ENCODE assay signal across 1 fruit fly cellular context in genomic region chrX:11528026-11528702, dm6.
TF ChIP-seq lines count a peak whose summit lies in the region.

No protein-coding gene starts in this region.

TF ChIP-seq in whole organism, embryonic, 481 proteins besides CTCF, POLR2A, EP300 and RAD21 (continued from another document and continues in another):
- TF ChIP-seq CG5245 (GFP tag; optimal IDR thresholded peaks at IDR 0.05; lab: Kevin White, UChicago) (peak; percentile 59), CG4282 (GFP tag; optimal IDR thresholded peaks at IDR 0.05; lab: Kevin White, UChicago) (no peak), CG9215 (GFP tag; IDR thresholded peaks at IDR 0.05; lab: Robert Waterston, UW) (peak; percentile 43; the same call in 1 of the 2 replicates), CG18764 (GFP tag; optimal IDR thresholded peaks at IDR 0.05; lab: Kevin White, UChicago) (peak; percentile 64), lbe (GFP tag; optimal IDR thresholded peaks at IDR 0.05; lab: Kevin White, UChicago) (no peak), Dip3 (GFP tag; optimal IDR thresholded peaks at IDR 0.05; lab: Kevin White, UChicago) (no peak), lilli (GFP tag; optimal IDR thresholded peaks at IDR 0.05; lab: Kevin White, UChicago) (peak; percentile 64), CG8944 (GFP tag; optimal IDR thresholded peaks at IDR 0.05; lab: Kevin White, UChicago) (peak; percentile 25), CG8924 (tag; optimal IDR thresholded peaks at IDR 0.05; lab: Kevin White, UChicago) (peak; percentile 87), MTF-1 (GFP tag; optimal IDR thresholded peaks at IDR 0.05; lab: Kevin White, UChicago; ENCODE audit: borderline replicate concordance) (peak; percentile 47), ems (GFP tag; optimal IDR thresholded peaks at IDR 0.05; lab: Kevin White, UChicago) (peak; percentile 37), run (tag; optimal IDR thresholded peaks at IDR 0.05; lab: Kevin White, UChicago) (peak; percentile 63), CG9727 (GFP tag; optimal IDR thresholded peaks at IDR 0.05; lab: Kevin White, UChicago) (peak; percentile 81), Med (GFP tag; lab: Kevin White, UChicago) (peak; percentile 88), Six4 (GFP tag; optimal IDR thresholded peaks at IDR 0.05; lab: Kevin White, UChicago) (peak; percentile 78), E2f2 (GFP tag; IDR thresholded peaks at IDR 0.05; lab: Robert Waterston, UW) (peak; percentile 49; the same call in 1 of the 2 replicates), CG11247 (GFP tag; IDR thresholded peaks at IDR 0.05; lab: Robert Waterston, UW) (peak; percentile 59; the same call in 1 of the 2 replicates), unpg (GFP tag; optimal IDR thresholded peaks at IDR 0.05; lab: Kevin White, UChicago) (peak; percentile 88), repo (GFP tag; optimal IDR thresholded peaks at IDR 0.05; lab: Kevin White, UChicago) (no peak), CG17912 (GFP tag; optimal IDR thresholded peaks at IDR 0.05; lab: Kevin White, UChicago) (no peak), prd (optimal IDR thresholded peaks at IDR 0.05; lab: Kevin White, UChicago) (no peak), prd (GFP tag; IDR thresholded peaks at IDR 0.05; lab: Robert Waterston, UW) (peak; percentile 86), CG9817 (tag; optimal IDR thresholded peaks at IDR 0.05; lab: Kevin White, UChicago) (peak; percentile 52), Hmx (GFP tag; optimal IDR thresholded peaks at IDR 0.05; lab: Kevin White, UChicago) (no peak), chn (GFP tag; optimal IDR thresholded peaks at IDR 0.05; lab: Kevin White, UChicago) (peak; percentile 74), trh (GFP tag; optimal IDR thresholded peaks at IDR 0.05; lab: Kevin White, UChicago) (peak; percentile 39), CG4854 (GFP tag; optimal IDR thresholded peaks at IDR 0.05; lab: Kevin White, UChicago) (peak; percentile 35), CG2199 (GFP tag; IDR thresholded peaks at IDR 0.05; lab: Robert Waterston, UW) (peak; percentile 87), Bgb (GFP tag; IDR thresholded peaks at IDR 0.05; lab: Robert Waterston, UW; ENCODE audit: partially characterized antibody) (no peak), CG6654 (GFP tag; optimal IDR thresholded peaks at IDR 0.05; lab: Kevin White, UChicago) (peak; percentile 64), cwo (GFP tag; optimal IDR thresholded peaks at IDR 0.05; lab: Kevin White, UChicago) (peak; percentile 15), tap (tag; optimal IDR thresholded peaks at IDR 0.05; lab: Kevin White, UChicago) (peak; percentile 78), CG1024 (GFP tag; IDR thresholded peaks at IDR 0.05; lab: Robert Waterston, UW) (peak; percentile 75), CG9609 (GFP tag; optimal IDR thresholded peaks at IDR 0.05; lab: Kevin White, UChicago) (no peak), BEAF-32 (GFP tag; optimal IDR thresholded peaks at IDR 0.05; lab: Kevin White, UChicago) (no peak), Sox102F (GFP tag; optimal IDR thresholded peaks at IDR 0.05; lab: Kevin White, UChicago) (peak; percentile 83), CG2678 (tag; optimal IDR thresholded peaks at IDR 0.05; lab: Kevin White, UChicago) (peak; percentile 85), CG18599 (GFP tag; optimal IDR thresholded peaks at IDR 0.05; lab: Kevin White, UChicago) (peak; percentile 53), Hmr (GFP tag; optimal IDR thresholded peaks at IDR 0.05; lab: Kevin White, UChicago) (peak; percentile 28), CG31224 (GFP tag; IDR thresholded peaks at IDR 0.05; lab: Robert Waterston, UW) (0 out of 2 replicates have a peak, but pooled peaks have one; percentile 25), CG15601 (tag; optimal IDR thresholded peaks at IDR 0.05; lab: Kevin White, UChicago) (peak; percentile 91), CG8281 (tag; optimal IDR thresholded peaks at IDR 0.05; lab: Kevin White, UChicago) (peak; percentile 57), CG7786 (GFP tag; optimal IDR thresholded peaks at IDR 0.05; lab: Kevin White, UChicago) (no peak), CG6175 (GFP tag; IDR thresholded peaks at IDR 0.05; lab: Robert Waterston, UW) (no peak), CoRest (tag; optimal IDR thresholded peaks at IDR 0.05; lab: Kevin White, UChicago) (peak; percentile 86), CG4424 (GFP tag; optimal IDR thresholded peaks at IDR 0.05; lab: Kevin White, UChicago) (peak; percentile 80), corto (GFP tag; optimal IDR thresholded peaks at IDR 0.05; lab: Kevin White, UChicago) (no peak), HLH54F (GFP tag; optimal IDR thresholded peaks at IDR 0.05; lab: Kevin White, UChicago) (no peak), CG31441 (GFP tag; IDR thresholded peaks at IDR 0.05; lab: Robert Waterston, UW) (peak; percentile 95), usp (GFP tag; optimal IDR thresholded peaks at IDR 0.05; lab: Kevin White, UChicago) (no peak), HmgD (GFP tag; optimal IDR thresholded peaks at IDR 0.05; lab: Kevin White, UChicago) (no peak), odd (GFP tag; optimal IDR thresholded peaks at IDR 0.05; lab: Kevin White, UChicago) (peak; percentile 54), Ptx1 (GFP tag; IDR thresholded peaks at IDR 0.05; lab: Robert Waterston, UW) (peak; percentile 66), CG12744 (GFP tag; optimal IDR thresholded peaks at IDR 0.05; lab: Kevin White, UChicago) (no peak), H15 (GFP tag; IDR thresholded peaks at IDR 0.05; lab: Robert Waterston, UW) (peak; percentile 71; the same call in 2 of the 3 replicates), ato (GFP tag; IDR thresholded peaks at IDR 0.05; lab: Robert Waterston, UW; ENCODE audit: partially characterized antibody) (no peak), scrt (GFP tag; optimal IDR thresholded peaks at IDR 0.05; lab: Kevin White, UChicago) (peak; percentile 16), Fer1 (GFP tag; optimal IDR thresholded peaks at IDR 0.05; lab: Kevin White, UChicago) (peak; percentile 32), Spps (tag; optimal IDR thresholded peaks at IDR 0.05; lab: Kevin White, UChicago) (peak; percentile 76), Abd-B (GFP tag; optimal IDR thresholded peaks at IDR 0.05; lab: Kevin White, UChicago) (peak; percentile 82), Fer3 (tag; optimal IDR thresholded peaks at IDR 0.05; lab: Kevin White, UChicago) (peak; percentile 54), CG3407 (GFP tag; optimal IDR thresholded peaks at IDR 0.05; lab: Kevin White, UChicago) (peak; percentile 62), CG16815 (GFP tag; optimal IDR thresholded peaks at IDR 0.05; lab: Kevin White, UChicago) (peak; percentile 76), CG3163 (GFP tag; optimal IDR thresholded peaks at IDR 0.05; lab: Kevin White, UChicago) (no peak), sr (GFP tag; IDR thresholded peaks at IDR 0.05; lab: Robert Waterston, UW) (no peak), Aef1 (GFP tag; IDR thresholded peaks at IDR 0.05; lab: Robert Waterston, UW) (peak; percentile 26; the same call in 1 of the 3 replicates), CkIIα-i1 (GFP tag; IDR thresholded peaks at IDR 0.05; lab: Robert Waterston, UW) (no peak), CG4328 (GFP tag; optimal IDR thresholded peaks at IDR 0.05; lab: Kevin White, UChicago) (peak; percentile 61), CG31365 (tag; optimal IDR thresholded peaks at IDR 0.05; lab: Kevin White, UChicago) (no peak), ewg (GFP tag; optimal IDR thresholded peaks at IDR 0.05; lab: Kevin White, UChicago) (peak; percentile 65), CG17359 (tag; optimal IDR thresholded peaks at IDR 0.05; lab: Kevin White, UChicago) (peak; percentile 79), CG4707 (GFP tag; optimal IDR thresholded peaks at IDR 0.05; lab: Kevin White, UChicago) (peak; percentile 78), mirr (GFP tag; optimal IDR thresholded peaks at IDR 0.05; lab: Kevin White, UChicago) (no peak), ssp (GFP tag; IDR thresholded peaks at IDR 0.05; lab: Robert Waterston, UW) (peak; percentile 38; the same call in 1 of the 2 replicates), trem (tag; optimal IDR thresholded peaks at IDR 0.05; lab: Kevin White, UChicago) (peak; percentile 87), hb (GFP tag; IDR thresholded peaks at IDR 0.05; lab: Robert Waterston, UW; ENCODE audit: partially characterized antibody) (no peak), CG11093 (GFP tag; IDR thresholded peaks at IDR 0.05; lab: Robert Waterston, UW) (0 out of 3 replicates have a peak, but pooled peaks have one; percentile 46), Max (GFP tag; optimal IDR thresholded peaks at IDR 0.05; lab: Kevin White, UChicago) (peak; percentile 65), CG30403 (GFP tag; optimal IDR thresholded peaks at IDR 0.05; lab: Kevin White, UChicago) (peak; percentile 73), aop (GFP tag; IDR thresholded peaks at IDR 0.05; lab: Robert Waterston, UW) (no peak), NfI (GFP tag; optimal IDR thresholded peaks at IDR 0.05; lab: Kevin White, UChicago) (peak; percentile 47), Neu2 (GFP tag; optimal IDR thresholded peaks at IDR 0.05; lab: Kevin White, UChicago; ENCODE audit: borderline replicate concordance) (no peak), CG8765 (GFP tag; IDR thresholded peaks at IDR 0.05; lab: Robert Waterston, UW) (no peak; the same call in 1 of the 2 replicates), CG2889 (GFP tag; IDR thresholded peaks at IDR 0.05; lab: Robert Waterston, UW) (no peak), CG34224 (GFP tag; IDR thresholded peaks at IDR 0.05; lab: Robert Waterston, UW; ENCODE audit: partially characterized antibody) (no peak), CG16779 (GFP tag; IDR thresholded peaks at IDR 0.05; lab: Robert Waterston, UW) (no peak), wor (GFP tag; IDR thresholded peaks at IDR 0.05; lab: Robert Waterston, UW) (peak; percentile 59), sens-2 (GFP tag; IDR thresholded peaks at IDR 0.05; lab: Robert Waterston, UW) (peak; percentile 73), Gug (GFP tag; IDR thresholded peaks at IDR 0.05; lab: Robert Waterston, UW) (peak; percentile 50; the same call in 2 of the 4 replicates), Oaz (GFP tag; IDR thresholded peaks at IDR 0.05; lab: Robert Waterston, UW) (no peak), abd-A (tag; optimal IDR thresholded peaks at IDR 0.05; lab: Kevin White, UChicago) (no peak), MBD-R2 (GFP tag; IDR thresholded peaks at IDR 0.05; lab: Robert Waterston, UW) (no peak), CG7928 (GFP tag; optimal IDR thresholded peaks at IDR 0.05; lab: Kevin White, UChicago) (no peak), bcd (GFP tag; optimal IDR thresholded peaks at IDR 0.05; lab: Kevin White, UChicago) (peak; percentile 69), peb (GFP tag; IDR thresholded peaks at IDR 0.05; lab: Robert Waterston, UW) (peak; percentile 67), Mrtf (GFP tag; IDR thresholded peaks at IDR 0.05; lab: Robert Waterston, UW) (peak; percentile 71), CG15514 (GFP tag; optimal IDR thresholded peaks at IDR 0.05; lab: Kevin White, UChicago) (no peak), en (GFP tag; optimal IDR thresholded peaks at IDR 0.05; lab: Kevin White, UChicago) (no peak), Bdp1 (GFP tag; optimal IDR thresholded peaks at IDR 0.05; lab: Kevin White, UChicago) (peak; percentile 29), CG13775 (GFP tag; optimal IDR thresholded peaks at IDR 0.05; lab: Kevin White, UChicago) (peak; percentile 53), ci (GFP tag; IDR thresholded peaks at IDR 0.05; lab: Robert Waterston, UW) (peak; percentile 94), CG13123 (GFP tag; optimal IDR thresholded peaks at IDR 0.05; lab: Kevin White, UChicago) (peak; percentile 59), pita (GFP tag; optimal IDR thresholded peaks at IDR 0.05; lab: Kevin White, UChicago) (no peak), Lpt (GFP tag; optimal IDR thresholded peaks at IDR 0.05; lab: Kevin White, UChicago) (no peak), tin (GFP tag; optimal IDR thresholded peaks at IDR 0.05; lab: Kevin White, UChicago) (peak; percentile 78), CG6813 (GFP tag; optimal IDR thresholded peaks at IDR 0.05; lab: Kevin White, UChicago) (peak; percentile 73), jing (GFP tag; optimal IDR thresholded peaks at IDR 0.05; lab: Kevin White, UChicago) (peak; percentile 64), CG7839 (tag; optimal IDR thresholded peaks at IDR 0.05; lab: Kevin White, UChicago) (peak; percentile 87), CG15479 (GFP tag; optimal IDR thresholded peaks at IDR 0.05; lab: Kevin White, UChicago) (no peak), GATAe (GFP tag; conservative IDR thresholded peaks at IDR 0.05; lab: Robert Waterston, UW) (no peak), crp (GFP tag; optimal IDR thresholded peaks at IDR 0.05; lab: Kevin White, UChicago) (no peak), MESR4 (GFP tag; optimal IDR thresholded peaks at IDR 0.05; lab: Kevin White, UChicago) (no peak), gt (GFP tag; IDR thresholded peaks at IDR 0.05; lab: Robert Waterston, UW) (peak; percentile 48; the same call in 1 of the 2 replicates), CG11696 (GFP tag; IDR thresholded peaks at IDR 0.05; lab: Robert Waterston, UW) (peak; percentile 87), Dek (tag; optimal IDR thresholded peaks at IDR 0.05; lab: Kevin White, UChicago) (peak; percentile 24), ham (GFP tag; IDR thresholded peaks at IDR 0.05; lab: Robert Waterston, UW) (no peak), CG7556 (GFP tag; optimal IDR thresholded peaks at IDR 0.05; lab: Kevin White, UChicago) (peak; percentile 70), CG14441 (GFP tag; IDR thresholded peaks at IDR 0.05; lab: Robert Waterston, UW) (peak; percentile 56), HLH3B (GFP tag; IDR thresholded peaks at IDR 0.05; lab: Robert Waterston, UW) (peak; percentile 77), CG43689 (GFP tag; IDR thresholded peaks at IDR 0.05; lab: Robert Waterston, UW) (no peak), sob (GFP tag; IDR thresholded peaks at IDR 0.05; lab: Robert Waterston, UW) (peak; percentile 70), CG6272 (GFP tag; IDR thresholded peaks at IDR 0.05; lab: Robert Waterston, UW) (peak; percentile 45; the same call in 1 of the 2 replicates), CG12219 (GFP tag; optimal IDR thresholded peaks at IDR 0.05; lab: Kevin White, UChicago) (peak; percentile 74), da (GFP tag; optimal IDR thresholded peaks at IDR 0.05; lab: Kevin White, UChicago) (no peak), Lim3 (GFP tag; IDR thresholded peaks at IDR 0.05; lab: Robert Waterston, UW) (no peak), BtbVII (GFP tag; optimal IDR thresholded peaks at IDR 0.05; lab: Kevin White, UChicago) (peak; percentile 39), row (GFP tag; IDR thresholded peaks at IDR 0.05; lab: Robert Waterston, UW) (peak; percentile 72), Hsf (GFP tag; optimal IDR thresholded peaks at IDR 0.05; lab: Kevin White, UChicago) (peak; percentile 47), slbo (GFP tag; IDR thresholded peaks at IDR 0.05; lab: Robert Waterston, UW) (peak; percentile 33; the same call in 1 of the 2 replicates), emc (GFP tag; optimal IDR thresholded peaks at IDR 0.05; lab: Kevin White, UChicago) (no peak), CG10654 (GFP tag; optimal IDR thresholded peaks at IDR 0.05; lab: Kevin White, UChicago) (peak; percentile 57), CG12299 (tag; optimal IDR thresholded peaks at IDR 0.05; lab: Kevin White, UChicago) (peak; percentile 67), Dbx (GFP tag; IDR thresholded peaks at IDR 0.05; lab: Robert Waterston, UW) (no peak)
